Worm (Caenorhabditis elegans): ENCODE results near the gene Y43F8B.19.
A peak's percentile ranks its signal among the peaks of the same experiment; 100 is the strongest.

Y43F8B.19 gene

ce11 chrV:19526197-19526596 is 14.1 kb upstream of the Y43F8B.19 start:
- TF ChIP-seq ztf-11 (tag; optimal IDR thresholded peaks at IDR 0.05) (no peak), sox-4 (tag; optimal IDR thresholded peaks at IDR 0.05) (no peak), xbp-1 (tag; optimal IDR thresholded peaks at IDR 0.05) (no peak), pax-3 (tag; optimal IDR thresholded peaks at IDR 0.05) (no peak), grh-1 (GFP tag; IDR thresholded peaks at IDR 0.05) (no peak), zag-1 (tag; optimal IDR thresholded peaks at IDR 0.05) (no peak), nhr-19 (GFP tag; conservative IDR thresholded peaks at IDR 0.05) (peak; percentile 67), pqm-1 (tag; optimal IDR thresholded peaks at IDR 0.05) (no peak), nhr-28 (tag; optimal IDR thresholded peaks at IDR 0.05) (no peak), fos-1 (tag; optimal IDR thresholded peaks at IDR 0.05) (no peak), unc-86 (tag; optimal IDR thresholded peaks at IDR 0.05) (no peak), irx-1 (tag; optimal IDR thresholded peaks at IDR 0.05) (no peak), hlh-17 (GFP tag; optimal IDR thresholded peaks at IDR 0.05; ENCODE audit: borderline replicate concordance) (no peak), nhr-85 (tag) (peak; percentile 84), mef-2 (tag; optimal IDR thresholded peaks at IDR 0.05) (no peak), blmp-1 (tag; optimal IDR thresholded peaks at IDR 0.05) (peak; percentile 16), efl-3 (GFP tag; optimal IDR thresholded peaks at IDR 0.05) (no peak), C16A3.4 (tag; optimal IDR thresholded peaks at IDR 0.05) (no peak), mdl-1 (tag; optimal IDR thresholded peaks at IDR 0.05) (no peak), mep-1 (tag; optimal IDR thresholded peaks at IDR 0.05) (no peak), lin-14 (GFP tag; optimal IDR thresholded peaks at IDR 0.05) (peak; percentile 23), aly-2 (tag; optimal IDR thresholded peaks at IDR 0.05) (no peak), tbx-2 (tag; optimal IDR thresholded peaks at IDR 0.05) (no peak), hpl-2 (GFP tag; optimal IDR thresholded peaks at IDR 0.05) (no peak), C04F5.9 (tag; optimal IDR thresholded peaks at IDR 0.05) (no peak), unc-62 (GFP tag; optimal IDR thresholded peaks at IDR 0.05) (no peak), tlp-1 (tag; optimal IDR thresholded peaks at IDR 0.05) (no peak), nhr-20 (tag; optimal IDR thresholded peaks at IDR 0.05) (peak; percentile 9), lin-13 (GFP tag; optimal IDR thresholded peaks at IDR 0.05) (no peak), C34B4.2 (tag; optimal IDR thresholded peaks at IDR 0.05) (no peak), unc-130 (tag; optimal IDR thresholded peaks at IDR 0.05) (no peak), F16B12.6 (tag; optimal IDR thresholded peaks at IDR 0.05) (no peak), swsn-7 (tag; optimal IDR thresholded peaks at IDR 0.05) (no peak), aha-1 (tag; optimal IDR thresholded peaks at IDR 0.05) (no peak), ceh-88 (GFP tag; IDR thresholded peaks at IDR 0.05) (no peak), ama-1 (optimal IDR thresholded peaks at IDR 0.05) (no peak), vab-15 (tag; optimal IDR thresholded peaks at IDR 0.05) (no peak), elt-2 (tag; optimal IDR thresholded peaks at IDR 0.05) (no peak), ceh-63 (GFP tag; optimal IDR thresholded peaks at IDR 0.05) (no peak), nhr-71 (tag; optimal IDR thresholded peaks at IDR 0.05) (peak; percentile 24), ets-5 (GFP tag; IDR thresholded peaks at IDR 0.05) (no peak), isw-1 (GFP tag; IDR thresholded peaks at IDR 0.05) (no peak), lin-15B (tag; optimal IDR thresholded peaks at IDR 0.05) (no peak), nhr-90 (tag; optimal IDR thresholded peaks at IDR 0.05; ENCODE audit: poor library complexity) (no peak), zip-4 (GFP tag; optimal IDR thresholded peaks at IDR 0.05) (no peak), elt-3 (tag; optimal IDR thresholded peaks at IDR 0.05) (peak in 1 of 6 experiments; percentile 8), ceh-90 (tag; optimal IDR thresholded peaks at IDR 0.05) (no peak)
